Worm (Caenorhabditis elegans): ENCODE results near the gene col-9.
A peak's percentile ranks its signal among the peaks of the same experiment; 100 is the strongest.

DNA sequence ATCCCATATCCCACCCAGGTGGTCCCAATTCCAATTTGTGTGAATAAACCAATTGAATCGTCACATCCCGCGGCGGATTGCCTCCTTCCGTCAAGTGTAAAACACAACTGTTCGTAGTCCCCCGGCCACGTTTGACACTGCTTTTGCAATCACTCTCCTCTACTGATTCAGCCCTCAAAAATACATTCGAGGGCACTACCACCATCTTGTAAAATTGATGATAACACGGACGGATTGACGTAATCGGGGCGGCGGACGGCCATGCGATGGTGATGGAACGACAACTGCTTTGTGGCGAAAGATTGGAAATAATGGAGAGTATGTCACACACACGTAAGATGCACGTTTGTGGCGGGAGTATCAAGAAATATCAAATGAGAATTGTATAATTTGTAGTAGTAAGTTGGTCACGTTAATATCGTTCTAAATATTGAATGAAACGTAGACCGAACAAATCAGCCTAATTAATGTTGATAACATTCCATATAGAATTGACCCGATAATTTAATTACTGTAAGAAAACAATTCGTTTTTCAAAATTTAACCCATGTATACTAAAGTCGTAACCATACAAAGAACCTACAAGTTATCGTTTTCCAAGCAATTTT, 48.6 kb downstream of the col-9 start:
- TF ChIP-seq ama-1 (optimal IDR thresholded peaks at IDR 0.05) (no peak), egl-27 (tag; optimal IDR thresholded peaks at IDR 0.05) (no peak), lin-11 (tag; optimal IDR thresholded peaks at IDR 0.05) (no peak), unc-39 (tag; optimal IDR thresholded peaks at IDR 0.05) (no peak), snpc-4 (tag; optimal IDR thresholded peaks at IDR 0.05) (no peak), mbf-1 (tag; optimal IDR thresholded peaks at IDR 0.05) (no peak), F13H6.1 (tag; optimal IDR thresholded peaks at IDR 0.05) (peak; percentile 69), elt-3 (tag; optimal IDR thresholded peaks at IDR 0.05) (no peak)

All from whole organism, L2 larva.